Fruit fly (Drosophila melanogaster) whole organism, embryonic: Measurements from ENCODE around the gene Ugt37D1.
A peak's percentile ranks its signal among the peaks of the same experiment; 100 is the strongest.

Source experiments
- Atf-2 ChIP-seq: fragments of 200-800 bp; sonication (Bioruptor generic); optimal IDR thresholded peaks from 2 replicates; lab custom pipeline; 2016; ENCODE audit warnings: missing biosample characterization, missing genetic modification characterization
- Bdp1 ChIP-seq: fragments of 200-800 bp; sonication (Bioruptor generic); optimal IDR thresholded peaks from 3 replicates; lab custom pipeline; 2016; ENCODE audit warnings: missing biosample characterization, missing genetic modification characterization
- CG10431 ChIP-seq: fragments of 200-800 bp; sonication (Bioruptor generic); optimal IDR thresholded peaks from 3 replicates; lab custom pipeline; 2018; ENCODE audit warnings: missing biosample characterization, mild to moderate bottlenecking, missing genetic modification characterization
- CG11560 ChIP-seq: fragments of 200-800 bp; sonication (Bioruptor generic); IDR thresholded peaks from 3 replicates; pipeline ENCODE4 v1.3.6; 2022; ENCODE audit warnings: missing biosample characterization, missing genetic modification characterization
- CG11723 ChIP-seq: fragments of 200-800 bp; sonication (Bioruptor generic); optimal IDR thresholded peaks from 2 replicates; lab custom pipeline; 2017; ENCODE audit warnings: missing biosample characterization, mild to moderate bottlenecking, missing genetic modification characterization
- CG12219 ChIP-seq: fragments of 200-800 bp; sonication (Bioruptor generic); optimal IDR thresholded peaks from 3 replicates; lab custom pipeline; 2018; ENCODE audit warnings: missing biosample characterization, mild to moderate bottlenecking, missing genetic modification characterization
- CG13287 ChIP-seq: fragments of 200-800 bp; sonication (Bioruptor generic); IDR thresholded peaks from 2 replicates; pipeline ENCODE4 v1.3.6; 2022; ENCODE audit warnings: missing biosample characterization, missing genetic modification characterization; ENCODE audit not compliant: partially characterized antibody
- CG14014 ChIP-seq: fragments of 200-800 bp; sonication (Bioruptor generic); IDR thresholded peaks from 2 replicates; pipeline ENCODE4 v1.3.6; 2022; ENCODE audit warnings: missing biosample characterization, missing genetic modification characterization
- CG1603 ChIP-seq: fragments of 200-800 bp; sonication (Bioruptor generic); optimal IDR thresholded peaks from 2 replicates; lab custom pipeline; 2019; ENCODE audit warnings: missing biosample characterization, mild to moderate bottlenecking, missing genetic modification characterization, moderate library complexity
- CG1647 ChIP-seq: fragments of 200-800 bp; sonication (Bioruptor generic); optimal IDR thresholded peaks from 3 replicates; lab custom pipeline; 2016; ENCODE audit warnings: missing biosample characterization, missing genetic modification characterization
- CG17359 ChIP-seq: fragments of 200-800 bp; sonication (Bioruptor generic); optimal IDR thresholded peaks from 3 replicates; lab custom pipeline; 2018; ENCODE audit warnings: missing biosample characterization, mild to moderate bottlenecking, missing genetic modification characterization, moderate library complexity
- CG17829 ChIP-seq: fragments of 200-800 bp; optimal IDR thresholded peaks from 2 replicates; lab custom pipeline; 2019; ENCODE audit warnings: missing biosample characterization, mild to moderate bottlenecking, missing genetic modification characterization, moderate library complexity
- CG2712 ChIP-seq: fragments of 200-800 bp; optimal IDR thresholded peaks from 3 replicates; lab custom pipeline; 2019; ENCODE audit warnings: missing biosample characterization, mild to moderate bottlenecking, missing genetic modification characterization, moderate library complexity
- CG31388 ChIP-seq: fragments of 200-800 bp; sonication (Bioruptor generic); optimal IDR thresholded peaks from 2 replicates; lab custom pipeline; 2016; ENCODE audit warnings: missing biosample characterization, missing genetic modification characterization
- CG32767 ChIP-seq: fragments of 200-800 bp; sonication (Bioruptor generic); IDR thresholded peaks from 2 replicates; pipeline ENCODE4 v1.3.6; 2022; ENCODE audit warnings: missing biosample characterization, missing genetic modification characterization
- CG3281 ChIP-seq: fragments of 200-800 bp; sonication (Bioruptor generic); optimal IDR thresholded peaks from 3 replicates; lab custom pipeline; 2017; ENCODE audit warnings: missing biosample characterization, mild to moderate bottlenecking, missing genetic modification characterization
- CG4707 ChIP-seq: fragments of 200-800 bp; sonication (Bioruptor generic); optimal IDR thresholded peaks from 2 replicates; lab custom pipeline; 2018; ENCODE audit warnings: missing biosample characterization, mild to moderate bottlenecking, missing genetic modification characterization, moderate library complexity
- CG6254 ChIP-seq: fragments of 200-800 bp; sonication (Bioruptor generic); optimal IDR thresholded peaks from 3 replicates; lab custom pipeline; 2017; ENCODE audit warnings: mild to moderate bottlenecking, missing biosample characterization, missing genetic modification reagents, missing genetic modification characterization
- CG6683 ChIP-seq: fragments of 200-800 bp; sonication (Bioruptor generic); optimal IDR thresholded peaks from 2 replicates; lab custom pipeline; 2017; ENCODE audit warnings: missing biosample characterization, mild to moderate bottlenecking, missing genetic modification characterization, missing genetic modification reagents
- CG9609 ChIP-seq: fragments of 200-800 bp; sonication (Bioruptor generic); optimal IDR thresholded peaks from 3 replicates; lab custom pipeline; 2016; ENCODE audit warnings: missing biosample characterization, missing genetic modification characterization
- CG9797 ChIP-seq: fragments of 200-800 bp; sonication (Bioruptor generic); optimal IDR thresholded peaks from 3 replicates; lab custom pipeline; 2018; ENCODE audit warnings: missing biosample characterization, mild to moderate bottlenecking, missing genetic modification characterization
- CG9876 ChIP-seq: fragments of 200-800 bp; sonication (Bioruptor generic); optimal IDR thresholded peaks from 2 replicates; lab custom pipeline; 2016; ENCODE audit warnings: missing biosample characterization, missing genetic modification characterization
- Dip2 ChIP-seq: fragments of 200-800 bp; sonication (Bioruptor generic); IDR thresholded peaks from 2 replicates; pipeline ENCODE4 v1.3.6; 2022; ENCODE audit warnings: missing biosample characterization, missing genetic modification characterization
- Gsc ChIP-seq: fragments of 200-800 bp; sonication (Bioruptor generic); IDR thresholded peaks from 2 replicates; pipeline ENCODE4 v1.3.6; 2022; ENCODE audit warnings: missing biosample characterization, missing genetic modification characterization
- HLH3B ChIP-seq: fragments of 200-800 bp; sonication (Bioruptor generic); IDR thresholded peaks from 2 replicates; pipeline ENCODE4 v1.3.6; 2022; ENCODE audit warnings: missing biosample characterization, missing genetic modification characterization
- NK7.1 ChIP-seq: fragments of 200-800 bp; sonication (Bioruptor generic); optimal IDR thresholded peaks from 3 replicates; lab custom pipeline; 2016; ENCODE audit warnings: missing biosample characterization, missing genetic modification characterization
- Stat92E ChIP-seq, 3 experiments: fragments of >200 bp in 2 of 3; fragments of 200-800 bp in 1 of 3; sonication (Bioruptor generic) in 1 of 3; optimal IDR thresholded peaks; 2 replicates each; lab custom pipeline; 2017 to 2019; ENCODE audit warnings: missing biosample characterization in 3 of 3, missing genetic modification characterization in 3 of 3, mild to moderate bottlenecking in 1 of 3, moderate library complexity in 1 of 3
- ara ChIP-seq: fragments of 200-800 bp; sonication (Bioruptor generic); IDR thresholded peaks from 2 replicates; pipeline ENCODE4 v1.3.6; 2022; ENCODE audit warnings: missing biosample characterization, missing genetic modification characterization
- ase ChIP-seq: fragments of 200-800 bp; sonication (Bioruptor generic); IDR thresholded peaks from 3 replicates; pipeline ENCODE4 v1.3.6; 2022; ENCODE audit warnings: missing biosample characterization, missing genetic modification characterization
- crc ChIP-seq: fragments of 200-800 bp; sonication (Bioruptor generic); optimal IDR thresholded peaks from 2 replicates; lab custom pipeline; 2016; ENCODE audit warnings: missing biosample characterization, missing genetic modification characterization
- crol ChIP-seq: fragments of 200-800 bp; sonication (Bioruptor generic); IDR thresholded peaks from 2 replicates; pipeline ENCODE4 v1.3.6; 2022; ENCODE audit warnings: missing biosample characterization, missing genetic modification characterization
- dpn ChIP-seq, 2 experiments: fragments of 200-800 bp; sonication (Bioruptor generic); optimal IDR thresholded peaks; 3 replicates each; lab custom pipeline; 2016; ENCODE audit warnings: missing biosample characterization in 2 of 2, missing genetic modification characterization in 2 of 2
- dysf ChIP-seq: fragments of 200-800 bp; sonication (Bioruptor generic); IDR thresholded peaks from 3 replicates; pipeline ENCODE4 v1.3.6; 2022; ENCODE audit warnings: missing biosample characterization, missing genetic modification characterization
- gfzf ChIP-seq: fragments of 200-800 bp; sonication (Bioruptor generic); optimal IDR thresholded peaks from 2 replicates; lab custom pipeline; 2016; ENCODE audit warnings: missing biosample characterization, mild to moderate bottlenecking, missing genetic modification characterization, moderate library complexity
- hth ChIP-seq: fragments of >200 bp; optimal IDR thresholded peaks from 2 replicates; lab custom pipeline; 2017; ENCODE audit warnings: inconsistent platforms
- kah ChIP-seq: fragments of 200-800 bp; sonication (Bioruptor generic); optimal IDR thresholded peaks from 2 replicates; lab custom pipeline; 2018; ENCODE audit warnings: missing biosample characterization, mild to moderate bottlenecking, missing genetic modification characterization
- lola ChIP-seq, 3 experiments: fragments of >200 bp in 2 of 3; fragments of 200-800 bp in 1 of 3; sonication (Bioruptor generic) in 1 of 3; optimal IDR thresholded peaks; 2 replicates each; lab custom pipeline; 2017 to 2019; ENCODE audit warnings: missing biosample characterization in 3 of 3, missing genetic modification characterization in 3 of 3, mild to moderate bottlenecking in 1 of 3, moderate library complexity in 1 of 3
- nom ChIP-seq: fragments of 200-800 bp; sonication (Bioruptor generic); optimal IDR thresholded peaks from 2 replicates; lab custom pipeline; 2017; ENCODE audit warnings: missing biosample characterization, missing genetic modification characterization, mild to moderate bottlenecking, moderate library complexity, missing genetic modification reagents
- phol ChIP-seq: fragments of 200-800 bp; sonication (Bioruptor generic); optimal IDR thresholded peaks from 3 replicates; lab custom pipeline; 2018; ENCODE audit warnings: missing biosample characterization, mild to moderate bottlenecking, missing genetic modification characterization, moderate library complexity
- sc ChIP-seq, 3 experiments: fragments of >200 bp in 2 of 3; fragments of 200-800 bp in 1 of 3; sonication (Bioruptor generic) in 1 of 3; optimal IDR thresholded peaks; 2 replicates in 2 of 3; 3 replicates in 1 of 3; lab custom pipeline; 2017; ENCODE audit warnings: mild to moderate bottlenecking in 1 of 3, missing biosample characterization in 1 of 3, missing genetic modification characterization in 1 of 3, missing genetic modification reagents in 1 of 3
- sd ChIP-seq: fragments of 200-800 bp; sonication (Bioruptor generic); optimal IDR thresholded peaks from 3 replicates; lab custom pipeline; 2018; ENCODE audit warnings: missing biosample characterization, mild to moderate bottlenecking, missing genetic modification characterization, moderate library complexity
- sens ChIP-seq: fragments of 200-800 bp; sonication (Bioruptor generic); peaks from one replicate; lab custom pipeline; 2016; ENCODE audit warnings: missing biosample characterization, missing genetic modification characterization
- sens-2 ChIP-seq: fragments of 200-800 bp; sonication (Bioruptor generic); IDR thresholded peaks from 2 replicates; pipeline ENCODE4 v1.3.6; 2022; ENCODE audit warnings: missing biosample characterization, missing genetic modification characterization
- sim ChIP-seq: fragments of 200-800 bp; sonication (Bioruptor generic); IDR thresholded peaks from 2 replicates; pipeline ENCODE4 v1.3.6; 2022; ENCODE audit warnings: missing biosample characterization, missing genetic modification characterization
- sisA ChIP-seq: fragments of 200-800 bp; sonication (Bioruptor generic); IDR thresholded peaks from 2 replicates; pipeline ENCODE4 v1.3.6; 2022; ENCODE audit warnings: missing biosample characterization, missing genetic modification characterization
- stc ChIP-seq: fragments of 200-800 bp; sonication (Bioruptor generic); IDR thresholded peaks from 2 replicates; pipeline ENCODE4 v1.3.6; 2022; ENCODE audit warnings: missing biosample characterization, missing genetic modification characterization
- stwl ChIP-seq: fragments of 200-800 bp; sonication (Bioruptor generic); optimal IDR thresholded peaks from 3 replicates; lab custom pipeline; 2018; ENCODE audit warnings: missing biosample characterization, mild to moderate bottlenecking, missing genetic modification characterization, moderate library complexity
- tap ChIP-seq: fragments of 200-800 bp; optimal IDR thresholded peaks from 3 replicates; lab custom pipeline; 2019; ENCODE audit warnings: missing biosample characterization, mild to moderate bottlenecking, missing genetic modification characterization, moderate library complexity
- wek ChIP-seq: fragments of 200-800 bp; sonication (Bioruptor generic); optimal IDR thresholded peaks from 3 replicates; lab custom pipeline; 2018; ENCODE audit warnings: missing biosample characterization, mild to moderate bottlenecking, missing genetic modification characterization, moderate library complexity

The Ugt37D1 gene

DNA sequence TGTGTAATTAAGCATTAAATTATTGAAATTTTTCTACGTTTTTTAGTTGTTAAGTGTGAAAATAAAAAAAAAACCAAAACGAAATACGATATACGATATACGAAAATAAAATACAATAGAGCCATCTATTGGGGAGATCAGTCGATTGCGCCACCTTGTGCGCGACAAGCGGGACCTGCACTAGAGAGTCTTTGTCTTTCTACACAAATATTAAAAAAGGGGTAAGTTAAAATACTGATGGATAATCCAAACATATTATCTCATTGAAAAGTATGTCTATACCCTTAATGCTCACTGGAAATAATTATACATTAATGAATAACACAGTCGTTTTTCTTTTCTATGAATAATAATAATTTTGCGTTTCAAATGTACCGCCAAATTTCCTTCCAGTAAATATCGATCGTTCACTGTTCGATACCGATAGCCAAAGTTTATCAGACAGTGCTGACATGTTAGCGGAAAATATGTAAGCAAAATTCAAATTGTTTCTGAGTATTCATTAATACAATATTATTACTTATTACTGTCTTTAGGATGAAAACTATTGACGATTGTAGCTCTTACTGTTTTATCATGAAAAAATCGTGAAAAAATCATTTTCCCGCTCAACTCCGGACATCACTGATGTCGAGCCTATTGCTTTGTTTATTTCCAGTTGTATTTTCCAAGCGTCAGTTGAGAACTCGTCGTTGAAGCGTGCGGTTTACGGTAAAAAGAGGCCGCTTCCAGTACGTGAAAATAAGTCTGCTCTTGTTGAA, 17.3 kb downstream of the Ugt37D1 start, which contains the start of gene mdy (continued):
- no peak for TF ChIP-seq CG11560
- no peak for TF ChIP-seq hth (lab: Kevin White, UChicago)
- TF ChIP-seq dpn (GFP tag; optimal IDR thresholded peaks at IDR 0.05; lab: Kevin White, UChicago), result peak; percentile 62 to 71
- no peak for TF ChIP-seq CG10431 (GFP tag; lab: Kevin White, UChicago)
- peak; percentile 92 for TF ChIP-seq sens (GFP tag; lab: Kevin White, UChicago)
- peak; percentile 19 for TF ChIP-seq CG9797 (GFP tag; lab: Kevin White, UChicago)
- peak; percentile 41 for TF ChIP-seq Atf-2
- peak; percentile 26 for TF ChIP-seq CG9876 (GFP tag; lab: Kevin White, UChicago)
- no peak for TF ChIP-seq tap (tag; lab: Kevin White, UChicago)
- no peak for TF ChIP-seq Dip2 (GFP tag; lab: Robert Waterston, UW)
- TF ChIP-seq sim (GFP tag; lab: Robert Waterston, UW), result no peak
- peak in 1 of 3 experiments; percentile 83 for TF ChIP-seq Stat92E (GFP tag; optimal IDR thresholded peaks at IDR 0.05; lab: Kevin White, UChicago)
- TF ChIP-seq CG12219, result no peak
- no peak for TF ChIP-seq wek
- TF ChIP-seq CG1647 (GFP tag; lab: Kevin White, UChicago), result peak; percentile 43
- TF ChIP-seq sens-2, result no peak
- peak; percentile 48 for TF ChIP-seq CG17829 (tag; lab: Kevin White, UChicago)
- peak; percentile 61 for TF ChIP-seq CG13287 (GFP tag; lab: Robert Waterston, UW)
- no peak for TF ChIP-seq CG6683 (GFP tag; lab: Kevin White, UChicago)
- TF ChIP-seq CG9609 (GFP tag; lab: Kevin White, UChicago), result no peak
- TF ChIP-seq stc (GFP tag; lab: Robert Waterston, UW), result 0 out of 2 replicates have a peak, but pooled peaks have one; percentile 5
- TF ChIP-seq sd, result no peak
- no peak for TF ChIP-seq CG31388
- TF ChIP-seq dysf (GFP tag; lab: Robert Waterston, UW), result peak; percentile 55; the same call in 2 of the 3 replicates
- TF ChIP-seq Gsc, result no peak
- TF ChIP-seq kah (GFP tag; lab: Kevin White, UChicago), result no peak
- TF ChIP-seq HLH3B (GFP tag; lab: Robert Waterston, UW), result peak; percentile 44
- TF ChIP-seq Bdp1, result peak; percentile 37
- TF ChIP-seq CG1603, result peak; percentile 72
- no peak for TF ChIP-seq crol (GFP tag; lab: Robert Waterston, UW)
- TF ChIP-seq sc (optimal IDR thresholded peaks at IDR 0.05; lab: Kevin White, UChicago), result no peak
- TF ChIP-seq sc (GFP tag; optimal IDR thresholded peaks at IDR 0.05; lab: Kevin White, UChicago), result no peak
- TF ChIP-seq CG17359 (tag; lab: Kevin White, UChicago), result peak; percentile 42
- TF ChIP-seq CG6254 (GFP tag; lab: Kevin White, UChicago), result no peak
- TF ChIP-seq CG3281 (GFP tag; lab: Kevin White, UChicago), result peak; percentile 33
- TF ChIP-seq NK7.1 (GFP tag; lab: Kevin White, UChicago), result no peak
- no peak; the same call in 1 of the 2 replicates for TF ChIP-seq CG32767 (GFP tag; lab: Robert Waterston, UW)
- TF ChIP-seq sisA (GFP tag; lab: Robert Waterston, UW), result peak; percentile 62
- peak; percentile 64 for TF ChIP-seq ara
- peak in 1 of 3 experiments; percentile 62 for TF ChIP-seq lola (GFP tag; optimal IDR thresholded peaks at IDR 0.05; lab: Kevin White, UChicago)
- peak; percentile 24 for TF ChIP-seq stwl (tag; lab: Kevin White, UChicago)
- TF ChIP-seq CG4707 (GFP tag; lab: Kevin White, UChicago), result no peak
- peak; percentile 44; the same call in 1 of the 3 replicates for TF ChIP-seq ase (GFP tag; lab: Robert Waterston, UW)
- TF ChIP-seq phol (tag; lab: Kevin White, UChicago), result peak; percentile 57
- TF ChIP-seq CG14014 (GFP tag; lab: Robert Waterston, UW), result peak; percentile 70
- TF ChIP-seq gfzf, result no peak
- no peak for TF ChIP-seq crc (GFP tag; lab: Kevin White, UChicago)
- peak; percentile 68 for TF ChIP-seq CG2712
- no peak for TF ChIP-seq CG11723 (GFP tag; lab: Kevin White, UChicago)
- no peak for TF ChIP-seq nom
